Fruit fly (Drosophila melanogaster) whole organism, prepupa: ENCODE results near the gene CG18563.

ENCODE experiments used
- CG11294 ChIP-seq: fragments of 200-800 bp; sonication (Bioruptor generic); IDR thresholded peaks from 2 replicates; pipeline ENCODE4 v1.3.6; 2022; ENCODE audit warnings: missing biosample characterization, missing genetic modification characterization
- CG3919 ChIP-seq: fragments of 200-800 bp; sonication (Bioruptor generic); optimal IDR thresholded peaks from 3 replicates; lab custom pipeline; 2016; ENCODE audit warnings: missing biosample characterization, missing genetic modification characterization
- CG8119 ChIP-seq: fragments of 200-800 bp; sonication (Bioruptor generic); IDR thresholded peaks from 3 replicates; pipeline ENCODE4 v1.3.6; 2022; ENCODE audit warnings: missing biosample characterization, missing genetic modification characterization
- CG8632 ChIP-seq: fragments of 200-800 bp; sonication (Bioruptor generic); optimal IDR thresholded peaks from 3 replicates; lab custom pipeline; 2016; ENCODE audit warnings: missing biosample characterization, missing genetic modification characterization
- Gug ChIP-seq: fragments of 200-800 bp; sonication (Bioruptor generic); IDR thresholded peaks from 2 replicates; pipeline ENCODE4 v1.3.6; 2022; ENCODE audit warnings: missing biosample characterization, missing genetic modification characterization
- Hr39 ChIP-seq: fragments of 200-800 bp; sonication (Bioruptor generic); optimal IDR thresholded peaks from 2 replicates; lab custom pipeline; 2016; ENCODE audit warnings: missing biosample characterization, missing genetic modification characterization
- OdsH ChIP-seq: fragments of 200-800 bp; sonication (Bioruptor generic); optimal IDR thresholded peaks from 3 replicates; lab custom pipeline; 2016; ENCODE audit warnings: missing biosample characterization, missing genetic modification characterization
- Sox102F ChIP-seq: fragments of 200-800 bp; sonication (Bioruptor generic); optimal IDR thresholded peaks from 2 replicates; lab custom pipeline; 2016; ENCODE audit warnings: missing biosample characterization, mild to moderate bottlenecking, missing genetic modification characterization
- Sox15 ChIP-seq: fragments of 200-800 bp; sonication (Bioruptor generic); optimal IDR thresholded peaks from 3 replicates; lab custom pipeline; 2016; ENCODE audit warnings: missing biosample characterization, missing genetic modification characterization
- pdm3 ChIP-seq: fragments of 200-800 bp; sonication (Bioruptor generic); optimal IDR thresholded peaks from 3 replicates; lab custom pipeline; 2016; ENCODE audit warnings: missing biosample characterization, missing genetic modification characterization

- TF ChIP-seq CG3919 (GFP tag; lab: Kevin White, UChicago) = peak; percentile 2
- TF ChIP-seq Sox15 (GFP tag; lab: Kevin White, UChicago) = no peak
- peak; percentile 46 for TF ChIP-seq OdsH (GFP tag; lab: Kevin White, UChicago)
- TF ChIP-seq pdm3 = peak; percentile 49
- TF ChIP-seq CG11294 = no peak
- peak; percentile 39 for TF ChIP-seq Gug (GFP tag; lab: Robert Waterston, UW)
- peak; percentile 73 for TF ChIP-seq CG8119
- no peak for TF ChIP-seq Hr39
- no peak for TF ChIP-seq Sox102F
- peak; percentile 24 for TF ChIP-seq CG8632
Observed at dm6 chr2L:17466950-17467349, 9.1 kb upstream of the CG18563 start.
